Fruit fly (Drosophila melanogaster) whole organism, embryonic: Measurements from ENCODE around the gene CG2444.
A peak's percentile ranks its signal among the peaks of the same experiment; 100 is the strongest.

ENCODE experiments used
- Abd-B ChIP-seq: fragments of 200-800 bp; sonication (Bioruptor generic); optimal IDR thresholded peaks from 2 replicates; lab custom pipeline; 2018; ENCODE audit warnings: missing biosample characterization, mild to moderate bottlenecking, missing genetic modification characterization, moderate library complexity
- B-H2 ChIP-seq: fragments of 200-800 bp; sonication (Bioruptor generic); optimal IDR thresholded peaks from 2 replicates; lab custom pipeline; 2018; ENCODE audit warnings: missing biosample characterization, mild to moderate bottlenecking, missing genetic modification characterization
- CG10543 ChIP-seq: fragments of 200-800 bp; sonication (Bioruptor generic); optimal IDR thresholded peaks from 3 replicates; lab custom pipeline; 2017; ENCODE audit warnings: missing biosample characterization, mild to moderate bottlenecking, missing genetic modification characterization, moderate library complexity
- CG11398 ChIP-seq: fragments of 200-800 bp; sonication (Bioruptor generic); optimal IDR thresholded peaks from 2 replicates; lab custom pipeline; 2016; ENCODE audit warnings: missing biosample characterization, missing genetic modification characterization
- CG13296 ChIP-seq: fragments of 200-800 bp; sonication (Bioruptor generic); optimal IDR thresholded peaks from 3 replicates; lab custom pipeline; 2018; ENCODE audit warnings: missing biosample characterization, mild to moderate bottlenecking, missing genetic modification characterization
- CG13424 ChIP-seq: fragments of 200-800 bp; sonication (Bioruptor generic); optimal IDR thresholded peaks from 2 replicates; lab custom pipeline; 2019; ENCODE audit warnings: missing biosample characterization, mild to moderate bottlenecking, missing genetic modification characterization, moderate library complexity
- CG13624 ChIP-seq: fragments of 200-800 bp; sonication (Bioruptor generic); optimal IDR thresholded peaks from 2 replicates; lab custom pipeline; 2016; ENCODE audit warnings: missing biosample characterization, missing genetic modification characterization
- CG13894 ChIP-seq: fragments of 200-800 bp; sonication (Bioruptor generic); optimal IDR thresholded peaks from 3 replicates; lab custom pipeline; 2018; ENCODE audit warnings: missing biosample characterization, mild to moderate bottlenecking, missing genetic modification characterization, moderate library complexity
- CG14014 ChIP-seq: fragments of 200-800 bp; sonication (Bioruptor generic); IDR thresholded peaks from 2 replicates; pipeline ENCODE4 v1.3.6; 2022; ENCODE audit warnings: missing biosample characterization, missing genetic modification characterization
- CG14667 ChIP-seq: fragments of 200-800 bp; sonication (Bioruptor generic); IDR thresholded peaks from 2 replicates; pipeline ENCODE4 v1.3.6; 2022; ENCODE audit warnings: missing biosample characterization, missing genetic modification characterization
- CG17328 ChIP-seq: fragments of 200-800 bp; sonication (Bioruptor generic); IDR thresholded peaks from 2 replicates; pipeline ENCODE4 v1.3.6; 2022; ENCODE audit warnings: missing biosample characterization, missing genetic modification characterization
- CG17802 ChIP-seq: fragments of 200-800 bp; sonication (Bioruptor generic); optimal IDR thresholded peaks from 2 replicates; lab custom pipeline; 2018; ENCODE audit warnings: missing biosample characterization, mild to moderate bottlenecking, missing genetic modification characterization, moderate library complexity
- CG18599 ChIP-seq: fragments of 200-800 bp; sonication (Bioruptor generic); optimal IDR thresholded peaks from 3 replicates; lab custom pipeline; 2017; ENCODE audit warnings: missing biosample characterization, missing genetic modification characterization, mild to moderate bottlenecking, moderate library complexity, missing genetic modification reagents
- CG18619 ChIP-seq: fragments of 200-800 bp; sonication (Bioruptor generic); optimal IDR thresholded peaks from 3 replicates; lab custom pipeline; 2017; ENCODE audit warnings: missing biosample characterization, mild to moderate bottlenecking, missing genetic modification characterization
- CG2120 ChIP-seq: fragments of 200-800 bp; sonication (Bioruptor generic); optimal IDR thresholded peaks from 3 replicates; lab custom pipeline; 2016; ENCODE audit warnings: missing biosample characterization, missing genetic modification characterization
- CG2129 ChIP-seq: fragments of 200-800 bp; sonication (Bioruptor generic); IDR thresholded peaks from 2 replicates; pipeline ENCODE4 v1.3.6; 2022; ENCODE audit warnings: missing biosample characterization, missing genetic modification characterization; ENCODE audit not compliant: partially characterized antibody
- CG3065 ChIP-seq: fragments of 200-800 bp; sonication (Bioruptor generic); optimal IDR thresholded peaks from 2 replicates; lab custom pipeline; 2016; ENCODE audit warnings: missing biosample characterization, missing genetic modification characterization
- CG3163 ChIP-seq: fragments of 200-800 bp; sonication (Bioruptor generic); optimal IDR thresholded peaks from 3 replicates; lab custom pipeline; 2016; ENCODE audit warnings: missing biosample characterization, missing genetic modification characterization
- CG32532 ChIP-seq: fragments of 200-800 bp; sonication (Bioruptor generic); IDR thresholded peaks from 2 replicates; pipeline ENCODE4 v1.3.6; 2022; ENCODE audit warnings: missing biosample characterization, missing genetic modification characterization
- CG34224 ChIP-seq: fragments of 200-800 bp; sonication (Bioruptor generic); IDR thresholded peaks from 3 replicates; pipeline ENCODE4 v1.3.6; 2022; ENCODE audit warnings: missing biosample characterization, missing genetic modification characterization; ENCODE audit not compliant: partially characterized antibody
- CG6254 ChIP-seq: fragments of 200-800 bp; sonication (Bioruptor generic); optimal IDR thresholded peaks from 3 replicates; lab custom pipeline; 2017; ENCODE audit warnings: mild to moderate bottlenecking, missing biosample characterization, missing genetic modification reagents, missing genetic modification characterization
- CG6765 ChIP-seq: fragments of 200-800 bp; sonication (Bioruptor generic); optimal IDR thresholded peaks from 3 replicates; lab custom pipeline; 2017; ENCODE audit warnings: missing biosample characterization, mild to moderate bottlenecking, missing genetic modification characterization
- CG7271 ChIP-seq: fragments of 200-800 bp; sonication (Bioruptor generic); optimal IDR thresholded peaks from 2 replicates; lab custom pipeline; 2018; ENCODE audit warnings: missing biosample characterization, mild to moderate bottlenecking, missing genetic modification characterization, moderate library complexity
- CG8281 ChIP-seq: fragments of 200-800 bp; sonication (Bioruptor generic); optimal IDR thresholded peaks from 2 replicates; lab custom pipeline; 2018; ENCODE audit warnings: missing biosample characterization, mild to moderate bottlenecking, missing genetic modification characterization, moderate library complexity
- CG9437 ChIP-seq: fragments of 200-800 bp; sonication (Bioruptor generic); optimal IDR thresholded peaks from 2 replicates; lab custom pipeline; 2018; ENCODE audit warnings: missing biosample characterization, mild to moderate bottlenecking, missing genetic modification characterization
- CG9876 ChIP-seq: fragments of 200-800 bp; sonication (Bioruptor generic); optimal IDR thresholded peaks from 2 replicates; lab custom pipeline; 2016; ENCODE audit warnings: missing biosample characterization, missing genetic modification characterization
- CTCF ChIP-seq: fragments of 200-800 bp; sonication (Bioruptor generic); optimal IDR thresholded peaks from 2 replicates; lab custom pipeline; 2017; ENCODE audit warnings: missing biosample characterization, mild to moderate bottlenecking, missing genetic modification characterization, moderate library complexity
- HLH3B ChIP-seq: fragments of 200-800 bp; sonication (Bioruptor generic); IDR thresholded peaks from 2 replicates; pipeline ENCODE4 v1.3.6; 2022; ENCODE audit warnings: missing biosample characterization, missing genetic modification characterization
- Kr ChIP-seq: fragments of 200-800 bp; sonication (Bioruptor generic); optimal IDR thresholded peaks from 2 replicates; lab custom pipeline; 2017; ENCODE audit warnings: missing biosample characterization, mild to moderate bottlenecking, missing genetic modification characterization
- MTF-1 ChIP-seq: fragments of 200-800 bp; sonication (Bioruptor generic); optimal IDR thresholded peaks from 2 replicates; lab custom pipeline; 2018; ENCODE audit warnings: missing biosample characterization, mild to moderate bottlenecking, missing genetic modification characterization, borderline replicate concordance
- NK7.1 ChIP-seq: fragments of 200-800 bp; sonication (Bioruptor generic); optimal IDR thresholded peaks from 3 replicates; lab custom pipeline; 2016; ENCODE audit warnings: missing biosample characterization, missing genetic modification characterization
- PHDP ChIP-seq: fragments of 200-800 bp; sonication (Bioruptor generic); optimal IDR thresholded peaks from 3 replicates; lab custom pipeline; 2018; ENCODE audit warnings: missing biosample characterization, mild to moderate bottlenecking, missing genetic modification characterization, moderate library complexity
- Pdp1 ChIP-seq, 2 experiments: fragments of 200-800 bp; sonication (Bioruptor generic); optimal IDR thresholded peaks; 3 replicates each; lab custom pipeline; 2016; ENCODE audit warnings: missing biosample characterization in 2 of 2, missing genetic modification characterization in 2 of 2, mild to moderate bottlenecking in 1 of 2, moderate library complexity in 1 of 2
- YL-1 ChIP-seq: fragments of 200-800 bp; sonication (Bioruptor generic); optimal IDR thresholded peaks from 3 replicates; lab custom pipeline; 2017; ENCODE audit warnings: missing biosample characterization, mild to moderate bottlenecking, missing genetic modification characterization
- cg ChIP-seq: fragments of 200-800 bp; sonication (Bioruptor generic); optimal IDR thresholded peaks from 3 replicates; lab custom pipeline; 2019; ENCODE audit warnings: missing biosample characterization, mild to moderate bottlenecking, missing genetic modification characterization, moderate library complexity
- chinmo ChIP-seq: fragments of 200-800 bp; sonication (Bioruptor generic); IDR thresholded peaks from 4 replicates; pipeline ENCODE4 v1.3.6; 2022; ENCODE audit warnings: missing biosample characterization, missing genetic modification characterization; ENCODE audit not compliant: partially characterized antibody
- dm ChIP-seq: fragments of 200-800 bp; sonication (Bioruptor generic); optimal IDR thresholded peaks from 3 replicates; lab custom pipeline; 2016; ENCODE audit warnings: missing biosample characterization, missing genetic modification characterization
- dmrt11E ChIP-seq: fragments of 200-800 bp; sonication (Bioruptor generic); optimal IDR thresholded peaks from 3 replicates; lab custom pipeline; 2018; ENCODE audit warnings: missing biosample characterization, mild to moderate bottlenecking, missing genetic modification characterization, moderate library complexity
- dysf ChIP-seq: fragments of 200-800 bp; sonication (Bioruptor generic); IDR thresholded peaks from 3 replicates; pipeline ENCODE4 v1.3.6; 2022; ENCODE audit warnings: missing biosample characterization, missing genetic modification characterization
- en ChIP-seq: fragments of 200-800 bp; sonication (Bioruptor generic); optimal IDR thresholded peaks from 2 replicates; lab custom pipeline; 2016; ENCODE audit warnings: missing biosample characterization, missing genetic modification characterization
- eve ChIP-seq, 2 experiments: fragments of >200 bp; optimal IDR thresholded peaks; 2 replicates each; lab custom pipeline; 2017; ENCODE audit warnings: missing biosample characterization in 2 of 2, missing genetic modification characterization in 2 of 2
- lov ChIP-seq, 2 experiments: fragments of 200-800 bp in 1 of 2; fragments of >200 bp in 1 of 2; sonication (Bioruptor generic) in 1 of 2; IDR thresholded peaks in 1 of 2; optimal IDR thresholded peaks in 1 of 2; 2 replicates in 1 of 2; 3 replicates in 1 of 2; pipeline versions ENCODE4 v1.3.6 to Lab custom; 2017 to 2022; ENCODE audit warnings: missing biosample characterization in 1 of 2, missing genetic modification characterization in 1 of 2
- nmo ChIP-seq: fragments of 200-800 bp; sonication (Bioruptor generic); optimal IDR thresholded peaks from 2 replicates; lab custom pipeline; 2018; ENCODE audit warnings: missing biosample characterization, mild to moderate bottlenecking, missing genetic modification characterization, moderate library complexity
- nom ChIP-seq: fragments of 200-800 bp; sonication (Bioruptor generic); optimal IDR thresholded peaks from 2 replicates; lab custom pipeline; 2017; ENCODE audit warnings: missing biosample characterization, missing genetic modification characterization, mild to moderate bottlenecking, moderate library complexity, missing genetic modification reagents
- pfk ChIP-seq: fragments of 200-800 bp; sonication (Bioruptor generic); optimal IDR thresholded peaks from 2 replicates; lab custom pipeline; 2018; ENCODE audit warnings: missing biosample characterization, mild to moderate bottlenecking, missing genetic modification characterization, moderate library complexity
- pros ChIP-seq: fragments of 200-800 bp; sonication (Bioruptor generic); optimal IDR thresholded peaks from 3 replicates; lab custom pipeline; 2019; ENCODE audit warnings: missing biosample characterization, mild to moderate bottlenecking, missing genetic modification characterization, moderate library complexity
- sna ChIP-seq: fragments of 200-800 bp; sonication (Bioruptor generic); IDR thresholded peaks from 2 replicates; pipeline ENCODE4 v1.3.6; 2022; ENCODE audit warnings: missing biosample characterization, missing genetic modification characterization; ENCODE audit not compliant: partially characterized antibody
- sr ChIP-seq: fragments of 200-800 bp; sonication (Bioruptor generic); IDR thresholded peaks from 3 replicates; pipeline ENCODE4 v1.3.6; 2022; ENCODE audit warnings: missing biosample characterization, missing genetic modification characterization
- tap ChIP-seq: fragments of 200-800 bp; optimal IDR thresholded peaks from 3 replicates; lab custom pipeline; 2019; ENCODE audit warnings: missing biosample characterization, mild to moderate bottlenecking, missing genetic modification characterization, moderate library complexity
- vfl ChIP-seq: fragments of 200-800 bp; sonication (Bioruptor generic); optimal IDR thresholded peaks from 2 replicates; lab custom pipeline; 2016; ENCODE audit warnings: missing biosample characterization, missing genetic modification characterization

Gene CG2444

dm6 chrX:11685918-11686640 is 19.0 kb downstream of the CG2444 start (continued):
- TF ChIP-seq CG9437 (GFP tag; lab: Kevin White, UChicago) (no peak), CG13424 (no peak), CG34224 (GFP tag; lab: Robert Waterston, UW) (peak; percentile 57), sr (GFP tag; lab: Robert Waterston, UW) (peak; percentile 49; the same call in 1 of the 3 replicates), CG3163 (GFP tag; lab: Kevin White, UChicago) (peak; percentile 52), en (GFP tag; lab: Kevin White, UChicago) (peak; percentile 36), chinmo (GFP tag; lab: Robert Waterston, UW) (peak; percentile 87; the same call in 2 of the 4 replicates), CG14014 (no peak), pfk (GFP tag; lab: Kevin White, UChicago) (peak; percentile 51), PHDP (peak; percentile 24), CG18619 (peak; percentile 26), CG3065 (no peak), NK7.1 (GFP tag; lab: Kevin White, UChicago) (peak; percentile 0), vfl (GFP tag; lab: Kevin White, UChicago) (no peak), CG13624 (GFP tag; lab: Kevin White, UChicago) (no peak), dm (GFP tag; lab: Kevin White, UChicago) (no peak), dmrt11E (tag; lab: Kevin White, UChicago) (no peak), CG11398 (GFP tag; lab: Kevin White, UChicago) (peak; percentile 33), Pdp1 (GFP tag; optimal IDR thresholded peaks at IDR 0.05; lab: Kevin White, UChicago) (peak in 1 of 2 experiments; percentile 28), CG2120 (peak; percentile 19), CG6254 (GFP tag; lab: Kevin White, UChicago) (peak; percentile 5), eve (GFP tag; optimal IDR thresholded peaks at IDR 0.05; lab: Kevin White, UChicago) (no peak), CTCF (GFP tag; lab: Kevin White, UChicago) (peak; percentile 52), CG14667 (GFP tag; lab: Robert Waterston, UW) (no peak), Abd-B (GFP tag; lab: Kevin White, UChicago) (no peak), B-H2 (GFP tag; lab: Kevin White, UChicago) (peak; percentile 50), CG13296 (peak; percentile 73), tap (tag; lab: Kevin White, UChicago) (peak; percentile 34), MTF-1 (GFP tag; lab: Kevin White, UChicago) (peak; percentile 71), lov (optimal IDR thresholded peaks at IDR 0.05; lab: Kevin White, UChicago) (no peak), lov (GFP tag; IDR thresholded peaks at IDR 0.05; lab: Robert Waterston, UW) (no peak), CG2129 (GFP tag; lab: Robert Waterston, UW) (no peak), CG8281 (tag; lab: Kevin White, UChicago) (peak; percentile 93), CG13894 (peak; percentile 90), CG18599 (GFP tag; lab: Kevin White, UChicago) (peak; percentile 80), CG9876 (GFP tag; lab: Kevin White, UChicago) (no peak), CG6765 (peak; percentile 78), CG17328 (0 out of 2 replicates have a peak, but pooled peaks have one; percentile 4), pros (GFP tag; lab: Kevin White, UChicago) (peak; percentile 65)

DNA sequence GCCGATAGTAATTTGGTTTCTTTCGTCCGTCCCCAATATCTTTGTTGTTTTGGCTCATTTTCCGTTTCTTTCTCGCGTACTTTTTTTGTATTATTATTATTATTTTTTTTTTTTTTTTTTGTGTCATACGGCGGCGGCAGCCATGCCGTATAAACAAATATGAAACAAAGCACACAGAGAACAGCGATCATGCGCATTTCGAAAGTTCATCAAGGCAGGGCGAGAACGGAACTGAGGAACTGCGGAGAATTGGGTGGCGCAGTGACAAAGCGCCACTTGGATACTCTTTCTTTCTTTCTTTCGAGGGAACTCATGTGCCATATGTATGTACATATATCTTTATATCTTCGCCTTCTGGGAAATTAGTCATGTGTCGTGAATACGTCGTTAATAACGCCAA is 20.6 kb downstream of the CG2444 start:
- 0 out of 3 replicates have a peak, but pooled peaks have one; percentile 22 for TF ChIP-seq dysf
- TF ChIP-seq HLH3B (GFP tag; lab: Robert Waterston, UW) = no peak
- no peak for TF ChIP-seq CG7271 (tag; lab: Kevin White, UChicago)
- TF ChIP-seq nmo = no peak
- TF ChIP-seq Kr (GFP tag; lab: Kevin White, UChicago) = no peak
- no peak for TF ChIP-seq CG14014
- no peak for TF ChIP-seq CG10543
- no peak for TF ChIP-seq cg (GFP tag; lab: Kevin White, UChicago)
- TF ChIP-seq CG32532 = no peak
- peak; percentile 68 for TF ChIP-seq nom (GFP tag; lab: Kevin White, UChicago)
- TF ChIP-seq sna (GFP tag; lab: Robert Waterston, UW) = no peak
- TF ChIP-seq CG17802 = no peak
- no peak for TF ChIP-seq YL-1 (GFP tag; lab: Kevin White, UChicago)
